Worm (Caenorhabditis elegans): ENCODE measurements around the gene ubh-4.

ce11 chrII:8027663-8028062, 11.7 kb downstream of the ubh-4 start, which contains the start of gene swsn-7:
- TF ChIP-seq nhr-76 (tag; optimal IDR thresholded peaks at IDR 0.05) (no peak), fos-1 (tag; optimal IDR thresholded peaks at IDR 0.05) (no peak), nhr-23 (tag; optimal IDR thresholded peaks at IDR 0.05) (no peak), ceh-28 (tag; optimal IDR thresholded peaks at IDR 0.05) (no peak), lin-15B (tag; optimal IDR thresholded peaks at IDR 0.05) (no peak), daf-12 (tag; optimal IDR thresholded peaks at IDR 0.05) (no peak), unc-39 (tag; optimal IDR thresholded peaks at IDR 0.05) (no peak), nhr-25 (tag; optimal IDR thresholded peaks at IDR 0.05) (no peak)
